Worm (Caenorhabditis elegans): ENCODE data around the gene glb-25.

- TF ChIP-seq B0310.2 (tag; optimal IDR thresholded peaks at IDR 0.05) (no peak), ama-1 (optimal IDR thresholded peaks at IDR 0.05) (no peak), hmbx-1 (tag; optimal IDR thresholded peaks at IDR 0.05) (no peak), scrt-1 (GFP tag; IDR thresholded peaks at IDR 0.05) (no peak), hmg-4 (GFP tag; optimal IDR thresholded peaks at IDR 0.05) (no peak), ceh-13 (GFP tag; optimal IDR thresholded peaks at IDR 0.05) (no peak)
Measured at ce11 chrV:1969228-1969627, 31.2 kb downstream of the glb-25 start, which contains the start of gene acs-3.

Data from whole organism, early embryonic.